Fruit fly (Drosophila melanogaster) whole organism, embryonic: ENCODE measurements around the gene CG42340.

Source experiments
- CG10979 ChIP-seq: fragments of 200-800 bp; sonication (Bioruptor generic); optimal IDR thresholded peaks from 2 replicates; lab custom pipeline; 2018; ENCODE audit warnings: missing biosample characterization, mild to moderate bottlenecking, missing genetic modification characterization, moderate library complexity
- CG11085 ChIP-seq: fragments of 200-800 bp; sonication (Bioruptor generic); IDR thresholded peaks from 2 replicates; pipeline ENCODE4 v1.3.6; 2022; ENCODE audit warnings: missing biosample characterization, missing genetic modification characterization
- CG12236 ChIP-seq: fragments of 200-800 bp; sonication (Bioruptor generic); optimal IDR thresholded peaks from 2 replicates; lab custom pipeline; 2016; ENCODE audit warnings: missing biosample characterization, missing genetic modification characterization
- CG12659 ChIP-seq: fragments of 200-800 bp; sonication (Bioruptor generic); optimal IDR thresholded peaks from 3 replicates; lab custom pipeline; 2017; ENCODE audit warnings: mild to moderate bottlenecking, missing biosample characterization, missing genetic modification reagents, missing genetic modification characterization
- CG13424 ChIP-seq: fragments of 200-800 bp; sonication (Bioruptor generic); optimal IDR thresholded peaks from 2 replicates; lab custom pipeline; 2019; ENCODE audit warnings: missing biosample characterization, mild to moderate bottlenecking, missing genetic modification characterization, moderate library complexity
- CG14710 ChIP-seq: fragments of 200-800 bp; sonication (Bioruptor generic); optimal IDR thresholded peaks from 3 replicates; lab custom pipeline; 2019; ENCODE audit warnings: missing biosample characterization, mild to moderate bottlenecking, missing genetic modification characterization, moderate library complexity
- CG15479 ChIP-seq: fragments of 200-800 bp; sonication (Bioruptor generic); optimal IDR thresholded peaks from 3 replicates; lab custom pipeline; 2019; ENCODE audit warnings: missing biosample characterization, mild to moderate bottlenecking, missing genetic modification characterization, moderate library complexity
- CG15514 ChIP-seq: fragments of 200-800 bp; sonication (Bioruptor generic); optimal IDR thresholded peaks from 3 replicates; lab custom pipeline; 2017; ENCODE audit warnings: missing biosample characterization, missing genetic modification characterization, mild to moderate bottlenecking, moderate library complexity, missing genetic modification reagents
- CG1602 ChIP-seq: fragments of 200-800 bp; sonication (Bioruptor generic); optimal IDR thresholded peaks from 3 replicates; lab custom pipeline; 2016; ENCODE audit warnings: missing biosample characterization, missing genetic modification characterization
- CG18262 ChIP-seq: fragments of 200-800 bp; optimal IDR thresholded peaks from 3 replicates; lab custom pipeline; 2019; ENCODE audit warnings: missing biosample characterization, mild to moderate bottlenecking, missing genetic modification characterization, moderate library complexity
- CG32772 ChIP-seq: fragments of 200-800 bp; sonication (Bioruptor generic); IDR thresholded peaks from 2 replicates; pipeline ENCODE4 v1.3.6; 2022; ENCODE audit warnings: missing biosample characterization, missing genetic modification characterization
- CG34224 ChIP-seq: fragments of 200-800 bp; sonication (Bioruptor generic); IDR thresholded peaks from 3 replicates; pipeline ENCODE4 v1.3.6; 2022; ENCODE audit warnings: missing biosample characterization, missing genetic modification characterization; ENCODE audit not compliant: partially characterized antibody
- CG4617 ChIP-seq: fragments of 200-800 bp; sonication (Bioruptor generic); optimal IDR thresholded peaks from 3 replicates; lab custom pipeline; 2016; ENCODE audit warnings: missing biosample characterization, missing genetic modification characterization, borderline replicate concordance
- CG4820 ChIP-seq: fragments of 200-800 bp; sonication (Bioruptor generic); optimal IDR thresholded peaks from 3 replicates; lab custom pipeline; 2016; ENCODE audit warnings: missing biosample characterization, missing genetic modification characterization
- CG6765 ChIP-seq: fragments of 200-800 bp; sonication (Bioruptor generic); optimal IDR thresholded peaks from 3 replicates; lab custom pipeline; 2017; ENCODE audit warnings: missing biosample characterization, mild to moderate bottlenecking, missing genetic modification characterization
- CG8290 ChIP-seq, 3 experiments: fragments of 200-800 bp; sonication (Bioruptor generic); optimal IDR thresholded peaks; 2 replicates each; lab custom pipeline; 2016 to 2019; ENCODE audit warnings: missing biosample characterization in 3 of 3, missing genetic modification characterization in 3 of 3, mild to moderate bottlenecking in 2 of 3, moderate library complexity in 1 of 3
- CG8359 ChIP-seq: fragments of 200-800 bp; sonication (Bioruptor generic); optimal IDR thresholded peaks from 2 replicates; lab custom pipeline; 2017; ENCODE audit warnings: missing biosample characterization, mild to moderate bottlenecking, missing genetic modification characterization, borderline replicate concordance
- CTCF ChIP-seq: fragments of 200-800 bp; sonication (Bioruptor generic); optimal IDR thresholded peaks from 2 replicates; lab custom pipeline; 2017; ENCODE audit warnings: missing biosample characterization, mild to moderate bottlenecking, missing genetic modification characterization, moderate library complexity
- CoRest ChIP-seq: fragments of 200-800 bp; sonication (Bioruptor generic); optimal IDR thresholded peaks from 3 replicates; lab custom pipeline; 2018; ENCODE audit warnings: missing biosample characterization, mild to moderate bottlenecking, missing genetic modification characterization, moderate library complexity
- Drgx ChIP-seq: fragments of 200-800 bp; sonication (Bioruptor generic); IDR thresholded peaks from 2 replicates; pipeline ENCODE4 v1.3.6; 2022; ENCODE audit warnings: missing biosample characterization, missing genetic modification characterization
- Fer1 ChIP-seq: fragments of 200-800 bp; sonication (Bioruptor generic); optimal IDR thresholded peaks from 2 replicates; lab custom pipeline; 2017; ENCODE audit warnings: missing biosample characterization, mild to moderate bottlenecking, missing genetic modification characterization
- Myb ChIP-seq: fragments of 200-800 bp; sonication (Bioruptor generic); optimal IDR thresholded peaks from 2 replicates; lab custom pipeline; 2016; ENCODE audit warnings: missing biosample characterization, missing genetic modification characterization
- Sin3A ChIP-seq: fragments of >200 bp; optimal IDR thresholded peaks from 2 replicates; lab custom pipeline; 2018
- Vsx1 ChIP-seq: fragments of 200-800 bp; sonication (Bioruptor generic); optimal IDR thresholded peaks from 2 replicates; lab custom pipeline; 2017; ENCODE audit warnings: missing biosample characterization, mild to moderate bottlenecking, missing genetic modification characterization, missing genetic modification reagents
- ara ChIP-seq: fragments of 200-800 bp; sonication (Bioruptor generic); IDR thresholded peaks from 2 replicates; pipeline ENCODE4 v1.3.6; 2022; ENCODE audit warnings: missing biosample characterization, missing genetic modification characterization
- bsh ChIP-seq, 2 experiments: fragments of 200-800 bp; sonication (Bioruptor generic); optimal IDR thresholded peaks; 2 replicates each; lab custom pipeline; 2017 to 2018; ENCODE audit warnings: mild to moderate bottlenecking in 2 of 2, missing biosample characterization in 2 of 2, missing genetic modification characterization in 2 of 2, moderate library complexity in 1 of 2
- disco-r ChIP-seq: fragments of 200-800 bp; sonication (Bioruptor generic); optimal IDR thresholded peaks from 2 replicates; lab custom pipeline; 2016; ENCODE audit warnings: missing biosample characterization, missing genetic modification characterization
- dmrt11E ChIP-seq: fragments of 200-800 bp; sonication (Bioruptor generic); optimal IDR thresholded peaks from 3 replicates; lab custom pipeline; 2018; ENCODE audit warnings: missing biosample characterization, mild to moderate bottlenecking, missing genetic modification characterization, moderate library complexity
- esg ChIP-seq: fragments of 200-800 bp; sonication (Bioruptor generic); conservative IDR thresholded peaks from 2 replicates; pipeline ENCODE4 v1.3.6; 2022; ENCODE audit warnings: missing biosample characterization, missing genetic modification characterization
- fd102C ChIP-seq: fragments of 200-800 bp; sonication (Bioruptor generic); optimal IDR thresholded peaks from 2 replicates; lab custom pipeline; 2018; ENCODE audit warnings: missing biosample characterization, mild to moderate bottlenecking, missing genetic modification characterization, moderate library complexity
- gem ChIP-seq: fragments of 200-800 bp; sonication (Bioruptor generic); optimal IDR thresholded peaks from 2 replicates; lab custom pipeline; 2019; ENCODE audit warnings: missing biosample characterization, mild to moderate bottlenecking, missing genetic modification characterization, moderate library complexity
- gfzf ChIP-seq: fragments of 200-800 bp; sonication (Bioruptor generic); optimal IDR thresholded peaks from 2 replicates; lab custom pipeline; 2016; ENCODE audit warnings: missing biosample characterization, mild to moderate bottlenecking, missing genetic modification characterization, moderate library complexity
- insv ChIP-seq, 2 experiments: fragments of 200-800 bp; sonication (Bioruptor generic); optimal IDR thresholded peaks; 3 replicates each; lab custom pipeline; 2016 to 2018; ENCODE audit warnings: missing biosample characterization in 2 of 2, missing genetic modification characterization in 2 of 2
- kah ChIP-seq: fragments of 200-800 bp; sonication (Bioruptor generic); optimal IDR thresholded peaks from 2 replicates; lab custom pipeline; 2018; ENCODE audit warnings: missing biosample characterization, mild to moderate bottlenecking, missing genetic modification characterization
- ken ChIP-seq: fragments of 200-800 bp; sonication (Bioruptor generic); IDR thresholded peaks from 3 replicates; pipeline ENCODE4 v1.3.6; 2022; ENCODE audit warnings: missing biosample characterization, missing genetic modification characterization
- lola ChIP-seq, 3 experiments: fragments of >200 bp in 2 of 3; fragments of 200-800 bp in 1 of 3; sonication (Bioruptor generic) in 1 of 3; optimal IDR thresholded peaks; 2 replicates each; lab custom pipeline; 2017 to 2019; ENCODE audit warnings: missing biosample characterization in 3 of 3, missing genetic modification characterization in 3 of 3, mild to moderate bottlenecking in 1 of 3, moderate library complexity in 1 of 3
- nom ChIP-seq: fragments of 200-800 bp; sonication (Bioruptor generic); optimal IDR thresholded peaks from 2 replicates; lab custom pipeline; 2017; ENCODE audit warnings: missing biosample characterization, missing genetic modification characterization, mild to moderate bottlenecking, moderate library complexity, missing genetic modification reagents
- pan ChIP-seq, 4 experiments: fragments of >200 bp in 3 of 4; fragments of 200-800 bp in 1 of 4; sonication (Bioruptor generic) in 1 of 4; optimal IDR thresholded peaks in 3 of 4; IDR thresholded peaks in 1 of 4; 2 replicates each; pipeline versions ENCODE4 v1.3.6 to Lab custom; 2017 to 2022; ENCODE audit warnings: missing biosample characterization in 2 of 4, missing genetic modification characterization in 2 of 4, mixed read lengths in 1 of 4
- prd ChIP-seq, 3 experiments: fragments of >200 bp in 2 of 3; fragments of 200-800 bp in 1 of 3; sonication (Bioruptor generic) in 1 of 3; optimal IDR thresholded peaks in 2 of 3; IDR thresholded peaks in 1 of 3; 2 replicates in 2 of 3; 3 replicates in 1 of 3; pipeline versions ENCODE4 v1.3.6 to Lab custom; 2017 to 2022; ENCODE audit warnings: missing biosample characterization in 1 of 3, missing genetic modification characterization in 1 of 3
- sqz ChIP-seq: fragments of 200-800 bp; sonication (Bioruptor generic); optimal IDR thresholded peaks from 3 replicates; lab custom pipeline; 2018; ENCODE audit warnings: missing biosample characterization, mild to moderate bottlenecking, missing genetic modification characterization
- tll ChIP-seq, 2 experiments: fragments of 200-800 bp in 1 of 2; fragments of >200 bp in 1 of 2; sonication (Bioruptor generic) in 1 of 2; optimal IDR thresholded peaks; 2 replicates each; lab custom pipeline; 2017 to 2019; ENCODE audit warnings: missing biosample characterization in 2 of 2, missing genetic modification characterization in 2 of 2, mild to moderate bottlenecking in 1 of 2, moderate library complexity in 1 of 2
- z ChIP-seq: fragments of 200-800 bp; sonication (Bioruptor generic); IDR thresholded peaks from 3 replicates; pipeline ENCODE4 v1.3.6; 2022; ENCODE audit warnings: missing biosample characterization, missing genetic modification characterization
- zen ChIP-seq: fragments of 200-800 bp; sonication (Bioruptor generic); optimal IDR thresholded peaks from 3 replicates; lab custom pipeline; 2018; ENCODE audit warnings: missing biosample characterization, mild to moderate bottlenecking, missing genetic modification characterization, moderate library complexity
- zf30C ChIP-seq: fragments of 200-800 bp; sonication (Bioruptor generic); optimal IDR thresholded peaks from 3 replicates; lab custom pipeline; 2018; ENCODE audit warnings: missing biosample characterization, mild to moderate bottlenecking, missing genetic modification characterization

Gene CG42340

DNA sequence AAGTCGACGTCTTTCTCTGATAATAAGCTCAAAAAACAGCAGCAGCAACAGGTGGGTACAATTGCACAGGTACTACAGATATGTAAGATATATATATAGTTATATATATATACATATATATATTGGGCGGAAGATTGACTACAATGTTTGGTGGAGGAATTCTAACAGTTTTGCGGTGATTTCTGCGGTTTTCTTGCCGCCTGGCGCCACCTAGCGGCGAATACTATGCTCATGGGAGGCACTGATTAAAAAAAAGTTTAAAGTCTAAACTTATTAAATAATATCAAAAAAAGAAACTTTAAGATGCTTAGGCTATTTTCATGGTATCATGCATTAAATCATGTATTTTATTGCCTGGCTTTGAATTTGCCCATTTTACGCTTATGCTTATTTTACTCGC, 17.2 kb upstream of the CG42340 start:
- TF ChIP-seq CG4820 (no peak), CTCF (GFP tag; lab: Kevin White, UChicago) (peak; percentile 79)

DNA sequence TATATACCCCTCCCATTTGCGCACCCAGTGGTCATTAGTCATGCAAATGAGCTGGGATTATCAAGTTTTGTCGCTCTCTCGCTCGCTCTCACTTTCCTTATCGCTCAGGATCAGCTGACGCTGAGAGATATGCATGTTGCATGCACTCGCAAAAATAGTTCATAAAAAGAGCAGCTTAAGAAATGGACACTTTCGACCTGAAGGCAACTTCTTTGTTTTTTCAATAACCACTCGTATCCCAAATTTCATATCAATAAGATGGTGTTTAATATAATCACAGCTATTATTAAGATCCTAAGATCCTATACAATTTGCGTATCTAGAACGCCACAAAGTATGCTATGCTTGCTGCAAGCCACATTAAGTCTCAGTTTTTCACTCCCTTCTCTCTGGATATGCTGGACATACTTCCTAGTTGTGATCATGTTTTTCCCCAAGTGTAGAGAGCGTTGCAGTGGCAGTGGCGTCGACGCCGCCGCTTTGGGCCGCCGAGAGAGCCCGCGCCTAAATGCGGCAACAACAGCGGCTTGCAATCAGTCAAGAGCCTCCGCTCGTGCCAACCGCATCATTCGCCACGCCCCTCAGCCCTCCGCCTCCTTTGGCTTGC, 16.2 kb upstream of the CG42340 start, which contains the start of gene CG34417:
CG34417 (plus strand) TSS at position 557 of the 607 bp plus-strand sequence.
- TF ChIP-seq zen (tag; lab: Kevin White, UChicago) (peak; percentile 58), bsh (GFP tag; optimal IDR thresholded peaks at IDR 0.05; lab: Kevin White, UChicago) (peak in 1 of 2 experiments; percentile 68), CG10979 (tag; lab: Kevin White, UChicago) (peak; percentile 22), insv (GFP tag; optimal IDR thresholded peaks at IDR 0.05; lab: Kevin White, UChicago) (peak in 1 of 2 experiments; percentile 68), gem (peak; percentile 3), lola (GFP tag; optimal IDR thresholded peaks at IDR 0.05; lab: Kevin White, UChicago) (peak in 1 of 3 experiments; percentile 22), CG6765 (GFP tag; lab: Kevin White, UChicago) (no peak), Vsx1 (GFP tag; lab: Kevin White, UChicago) (no peak), CG14710 (tag; lab: Kevin White, UChicago) (peak; percentile 7), CG11085 (GFP tag; lab: Robert Waterston, UW) (no peak), Drgx (peak; percentile 62; the same call in 1 of the 2 replicates), CG8359 (GFP tag; lab: Kevin White, UChicago) (peak; percentile 33), dmrt11E (tag; lab: Kevin White, UChicago) (peak; percentile 25), CG8290 (GFP tag; optimal IDR thresholded peaks at IDR 0.05; lab: Kevin White, UChicago) (no peak), CG8290 (tag; optimal IDR thresholded peaks at IDR 0.05; lab: Kevin White, UChicago) (peak in 1 of 2 experiments; percentile 54), fd102C (GFP tag; lab: Kevin White, UChicago) (no peak), ken (GFP tag; lab: Robert Waterston, UW) (0 out of 3 replicates have a peak, but pooled peaks have one; percentile 16), esg (GFP tag; lab: Robert Waterston, UW) (no peak), CG18262 (tag; lab: Kevin White, UChicago) (peak; percentile 26), nom (GFP tag; lab: Kevin White, UChicago) (peak; percentile 57), CG32772 (no peak), CG15479 (GFP tag; lab: Kevin White, UChicago) (peak; percentile 55), zf30C (GFP tag; lab: Kevin White, UChicago) (peak; percentile 25), CG15514 (GFP tag; lab: Kevin White, UChicago) (no peak), tll (GFP tag; optimal IDR thresholded peaks at IDR 0.05; lab: Kevin White, UChicago) (peak in 1 of 2 experiments; percentile 8)
- TF ChIP-seq, all 482 proteins: peak for 17

DNA sequence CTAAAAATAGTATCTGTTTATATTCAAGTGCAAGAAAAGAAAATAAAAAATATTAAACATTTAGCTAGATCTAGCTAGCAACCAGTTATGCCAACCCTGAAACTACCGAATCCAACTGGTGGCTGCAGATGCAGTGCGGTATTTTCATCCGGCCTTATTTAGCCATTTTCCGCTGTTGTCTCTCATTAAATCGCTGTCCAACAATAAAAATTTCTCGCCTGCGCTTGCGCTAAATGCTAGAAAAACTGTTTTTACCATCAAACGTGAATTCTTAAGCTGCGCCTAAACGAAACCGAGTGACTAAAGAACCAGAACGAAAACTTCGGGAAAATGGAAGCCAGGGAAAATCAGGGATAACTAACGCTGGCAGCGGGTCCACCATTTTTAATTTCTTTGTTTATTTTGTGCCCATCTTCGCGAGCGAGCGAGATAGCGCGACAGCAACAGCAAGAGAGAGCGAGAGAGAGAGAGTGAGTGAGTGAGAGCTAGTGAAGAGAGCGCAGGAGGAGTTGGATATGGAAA, 9.8 kb upstream of the CG42340 start, which contains the start of gene dx:
dx (plus strand) TSS at position 164 of the 522 bp plus-strand sequence.
- TF ChIP-seq CG34224 (0 out of 3 replicates have a peak, but pooled peaks have one; percentile 41), disco-r (GFP tag; lab: Kevin White, UChicago) (no peak), sqz (GFP tag; lab: Kevin White, UChicago) (no peak), CG1602 (GFP tag; lab: Kevin White, UChicago) (no peak), CG13424 (tag; lab: Kevin White, UChicago) (peak; percentile 15), Fer1 (GFP tag; lab: Kevin White, UChicago) (peak; percentile 56), CoRest (tag; lab: Kevin White, UChicago) (no peak), prd (optimal IDR thresholded peaks at IDR 0.05; lab: Kevin White, UChicago) (no peak), prd (GFP tag; IDR thresholded peaks at IDR 0.05; lab: Robert Waterston, UW) (peak; percentile 22; the same call in 1 of the 3 replicates), kah (GFP tag; lab: Kevin White, UChicago) (peak; percentile 72), z (GFP tag; lab: Robert Waterston, UW) (no peak), CG12236 (no peak), CG4617 (GFP tag; lab: Kevin White, UChicago) (peak; percentile 25), ara (GFP tag; lab: Robert Waterston, UW) (no peak), pan (optimal IDR thresholded peaks at IDR 0.05; lab: Kevin White, UChicago) (no peak), pan (GFP tag; optimal IDR thresholded peaks at IDR 0.05 in 1 of 2, IDR thresholded peaks at IDR 0.05 in 1 of 2) (peak in 1 of 2 experiments; percentile 27), gfzf (peak; percentile 29), Sin3A (lab: Kevin White, UChicago) (peak; percentile 33), Myb (GFP tag; lab: Kevin White, UChicago) (no peak), CG12659 (GFP tag; lab: Kevin White, UChicago) (peak; percentile 45)
